Fruit fly (Drosophila melanogaster): ENCODE measurements around the gene CG32512.

CG32512 gene

DNA sequence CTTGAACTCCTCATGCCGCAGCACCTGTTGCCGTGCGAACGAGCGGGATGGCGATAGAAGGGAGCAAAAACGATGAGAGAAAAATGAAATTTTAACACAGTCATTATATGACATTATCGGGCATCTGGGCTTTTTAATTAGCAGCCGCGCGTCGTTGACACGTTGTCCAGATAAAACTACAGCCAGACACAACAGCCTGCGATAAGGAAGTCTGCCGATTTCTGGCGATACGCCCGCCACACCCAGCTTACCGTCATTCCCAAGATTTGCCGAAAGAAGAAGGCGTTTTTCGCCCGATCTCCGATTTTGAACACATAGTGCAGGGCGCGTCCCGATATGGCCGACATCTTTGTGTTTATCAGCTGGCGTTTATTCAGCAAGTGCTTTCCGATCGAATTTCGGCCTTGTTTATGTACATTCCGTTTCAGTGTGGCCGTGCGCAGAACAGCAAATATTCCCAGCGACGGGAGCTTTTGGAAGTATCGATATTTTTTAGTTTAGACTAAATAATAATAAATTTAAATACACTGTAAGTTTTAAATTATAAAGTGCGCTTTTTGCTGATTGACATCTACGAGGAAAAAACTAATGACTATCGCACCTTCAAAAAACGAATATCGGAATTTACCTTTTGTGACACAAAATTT lies 39.3 kb downstream of the CG32512 start, which contains the start of gene CG1532 (continued):
- TF ChIP-seq stwl (tag; optimal IDR thresholded peaks at IDR 0.05) (peak; percentile 38), CG11504 (tag; optimal IDR thresholded peaks at IDR 0.05) (no peak), lilli (GFP tag; optimal IDR thresholded peaks at IDR 0.05) (no peak), Fer3 (tag; optimal IDR thresholded peaks at IDR 0.05) (no peak), CG18764 (GFP tag; optimal IDR thresholded peaks at IDR 0.05) (no peak), dmrt99B (tag; optimal IDR thresholded peaks at IDR 0.05) (no peak), Doc2 (GFP tag; IDR thresholded peaks at IDR 0.05) (no peak), ranshi (GFP tag; IDR thresholded peaks at IDR 0.05) (no peak), her (GFP tag; optimal IDR thresholded peaks at IDR 0.05) (no peak), Ravus (GFP tag; IDR thresholded peaks at IDR 0.05) (no peak), sisA (GFP tag; IDR thresholded peaks at IDR 0.05) (no peak), CG7963 (GFP tag; IDR thresholded peaks at IDR 0.05; ENCODE audit: partially characterized antibody) (no peak), CG6254 (GFP tag; optimal IDR thresholded peaks at IDR 0.05) (no peak), fd96Cb (tag; optimal IDR thresholded peaks at IDR 0.05) (no peak), sens (GFP tag) (peak; percentile 79), CG43689 (GFP tag; IDR thresholded peaks at IDR 0.05) (no peak), CG15269 (tag; optimal IDR thresholded peaks at IDR 0.05) (no peak), Doc3 (GFP tag; IDR thresholded peaks at IDR 0.05; ENCODE audit: partially characterized antibody) (peak; percentile 56; the same call in 1 of the 3 replicates), danr (GFP tag; IDR thresholded peaks at IDR 0.05) (no peak), D19B (GFP tag; optimal IDR thresholded peaks at IDR 0.05) (no peak), CG32772 (GFP tag; IDR thresholded peaks at IDR 0.05) (no peak), mirr (GFP tag; optimal IDR thresholded peaks at IDR 0.05) (peak; percentile 64), CG1233 (GFP tag; optimal IDR thresholded peaks at IDR 0.05) (no peak), CG11723 (GFP tag; optimal IDR thresholded peaks at IDR 0.05) (no peak), CG3163 (GFP tag; optimal IDR thresholded peaks at IDR 0.05) (no peak), tll (GFP tag; optimal IDR thresholded peaks at IDR 0.05) (no peak), CG3065 (GFP tag; optimal IDR thresholded peaks at IDR 0.05) (no peak), bab2 (GFP tag; optimal IDR thresholded peaks at IDR 0.05) (no peak), CG14050 (GFP tag; IDR thresholded peaks at IDR 0.05) (no peak), Hr3 (GFP tag; optimal IDR thresholded peaks at IDR 0.05) (no peak), row (GFP tag; IDR thresholded peaks at IDR 0.05) (peak; percentile 48; the same call in 2 of the 3 replicates), Dad (GFP tag; optimal IDR thresholded peaks at IDR 0.05) (no peak), D19A (tag; optimal IDR thresholded peaks at IDR 0.05) (peak; percentile 8), ATbp (GFP tag; optimal IDR thresholded peaks at IDR 0.05) (no peak), aop (GFP tag; IDR thresholded peaks at IDR 0.05) (no peak), Trl (optimal IDR thresholded peaks at IDR 0.05) (no peak), Trl (GFP tag; optimal IDR thresholded peaks at IDR 0.05) (no peak), abd-A (tag; optimal IDR thresholded peaks at IDR 0.05) (no peak), CG8388 (GFP tag; optimal IDR thresholded peaks at IDR 0.05) (no peak), CG2129 (GFP tag; IDR thresholded peaks at IDR 0.05; ENCODE audit: partially characterized antibody) (no peak), kay (GFP tag; optimal IDR thresholded peaks at IDR 0.05) (no peak), toy (GFP tag; IDR thresholded peaks at IDR 0.05) (no peak), CG18599 (GFP tag; optimal IDR thresholded peaks at IDR 0.05) (no peak), CG10147 (GFP tag; optimal IDR thresholded peaks at IDR 0.05) (no peak), CG9437 (GFP tag; optimal IDR thresholded peaks at IDR 0.05) (no peak), Nf-YA (GFP tag; IDR thresholded peaks at IDR 0.05) (no peak), CG17829 (tag; optimal IDR thresholded peaks at IDR 0.05) (no peak), Bdp1 (GFP tag; optimal IDR thresholded peaks at IDR 0.05) (no peak), gsb (GFP tag; IDR thresholded peaks at IDR 0.05) (no peak), CG6765 (GFP tag; optimal IDR thresholded peaks at IDR 0.05) (no peak), CG31388 (GFP tag; optimal IDR thresholded peaks at IDR 0.05) (no peak)

All from whole organism, embryonic.